Worm (Caenorhabditis elegans) whole organism, dauer: ENCODE measurements around the gene tbc-17.

ENCODE experiments used
- unc-62 ChIP-seq: sonication (generic microtip); optimal IDR thresholded peaks from 2 replicates; lab custom pipeline; 2017; ENCODE audit warnings: missing biosample characterization, missing genetic modification reagents, missing genetic modification characterization

tbc-17 gene

DNA sequence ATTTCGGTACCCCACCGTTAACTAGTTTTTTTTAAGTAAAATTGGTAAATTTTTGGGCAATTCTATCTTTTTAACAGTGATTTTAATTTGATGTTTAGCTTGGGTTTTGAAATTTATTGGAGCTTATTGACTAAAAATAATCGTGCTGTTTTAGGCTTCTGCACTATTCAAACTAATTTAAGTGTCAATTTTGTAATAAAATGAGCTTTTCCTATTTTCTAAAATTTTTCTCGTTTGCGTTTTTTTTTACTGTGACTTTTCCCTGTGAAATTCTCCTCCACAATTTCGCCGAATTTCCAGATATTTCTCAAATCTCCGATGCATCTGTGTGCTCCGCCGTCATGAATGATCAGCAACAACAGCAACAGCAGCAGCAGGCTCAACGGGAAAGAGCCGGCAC, at the start of gene tbc-17:
tbc-17 (plus strand) TSS at position 301 of the 400 bp plus-strand sequence.
- TF ChIP-seq unc-62 (GFP tag; lab: Kevin White, UChicago): no peak

DNA sequence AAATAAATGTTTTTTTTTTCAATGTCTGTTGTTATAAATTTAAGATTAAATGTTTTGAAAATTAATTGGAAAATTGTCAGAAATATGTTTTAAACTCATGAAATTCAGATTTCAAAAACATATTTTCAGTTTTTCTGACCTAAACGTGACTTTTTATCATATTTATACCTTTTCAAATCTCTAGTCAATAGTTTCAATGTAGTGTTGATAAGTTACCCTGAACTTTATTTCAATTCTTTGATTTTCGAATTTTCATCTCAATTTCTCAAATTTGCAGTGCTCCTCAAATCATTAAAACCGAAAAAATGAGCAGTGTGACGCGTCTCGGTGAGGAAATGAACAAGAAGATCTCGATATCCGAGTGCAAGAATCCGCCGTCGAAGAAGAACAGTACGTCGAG, 39.8 kb upstream of the tbc-17 start, which contains the start of gene rgs-4:
rgs-4 (plus strand) TSS at position 301 of the 400 bp plus-strand sequence.
- TF ChIP-seq unc-62 (GFP tag; lab: Kevin White, UChicago): no peak

DNA sequence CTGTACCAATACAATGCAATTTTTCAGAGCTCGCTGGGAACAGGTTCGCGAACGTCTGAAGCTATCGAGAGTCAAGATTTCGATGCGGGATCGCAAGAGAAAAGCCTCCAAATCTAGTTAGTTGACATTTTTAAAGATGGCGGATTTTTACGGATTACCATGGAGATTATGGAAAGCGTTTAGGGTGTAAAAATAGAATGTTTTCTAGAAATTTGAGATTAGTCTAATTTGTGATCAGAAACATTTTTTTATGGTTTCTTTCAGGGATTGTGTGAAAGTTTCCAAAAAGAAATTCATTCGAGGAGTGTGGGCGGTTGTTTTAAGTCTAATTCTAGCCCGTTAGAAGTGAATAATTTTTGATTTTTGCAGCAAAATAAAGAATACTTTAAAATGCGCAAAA, 38.4 kb upstream of the tbc-17 start:
- no peak for TF ChIP-seq unc-62 (GFP tag; lab: Kevin White, UChicago)

DNA sequence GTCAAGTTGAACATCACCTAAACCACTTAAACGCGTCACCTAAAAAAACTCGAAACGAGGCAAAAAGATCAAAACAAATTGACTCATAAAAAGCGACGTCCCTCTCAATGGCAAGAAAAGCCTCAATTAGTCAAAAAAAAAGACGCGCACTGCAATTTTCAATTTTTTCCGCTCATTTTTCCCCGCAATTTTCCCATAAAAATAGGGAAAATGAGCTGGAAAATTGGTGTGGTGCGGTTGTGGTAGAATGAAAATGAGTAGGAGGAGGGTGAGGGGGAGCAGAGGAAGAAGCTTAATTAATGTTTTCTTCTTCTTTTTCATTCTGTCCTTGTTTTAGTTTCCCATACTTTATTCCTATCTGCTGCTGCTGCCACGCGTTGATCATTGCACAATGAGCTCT, 36.6 kb upstream of the tbc-17 start:
- TF ChIP-seq unc-62 (GFP tag; lab: Kevin White, UChicago): no peak

DNA sequence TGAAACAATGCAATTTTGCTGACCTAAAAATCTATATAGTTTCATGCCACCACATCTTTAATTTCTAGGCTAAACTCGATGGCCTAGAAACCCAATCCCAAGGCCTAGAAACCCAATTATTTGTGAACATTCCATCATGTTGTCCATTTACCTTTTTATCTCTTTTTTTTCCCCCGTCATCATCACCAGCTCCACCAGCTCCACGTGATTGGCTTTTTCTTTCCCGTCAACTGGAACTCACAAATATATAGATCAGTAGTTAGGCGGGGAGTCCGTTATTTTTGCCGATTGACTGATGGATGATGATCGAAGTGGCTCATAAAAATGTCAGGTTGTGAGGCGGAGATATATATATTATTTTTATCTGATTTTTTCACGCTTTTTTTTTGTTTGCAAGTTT, 35.8 kb upstream of the tbc-17 start:
- TF ChIP-seq unc-62 (GFP tag; lab: Kevin White, UChicago): no peak

DNA sequence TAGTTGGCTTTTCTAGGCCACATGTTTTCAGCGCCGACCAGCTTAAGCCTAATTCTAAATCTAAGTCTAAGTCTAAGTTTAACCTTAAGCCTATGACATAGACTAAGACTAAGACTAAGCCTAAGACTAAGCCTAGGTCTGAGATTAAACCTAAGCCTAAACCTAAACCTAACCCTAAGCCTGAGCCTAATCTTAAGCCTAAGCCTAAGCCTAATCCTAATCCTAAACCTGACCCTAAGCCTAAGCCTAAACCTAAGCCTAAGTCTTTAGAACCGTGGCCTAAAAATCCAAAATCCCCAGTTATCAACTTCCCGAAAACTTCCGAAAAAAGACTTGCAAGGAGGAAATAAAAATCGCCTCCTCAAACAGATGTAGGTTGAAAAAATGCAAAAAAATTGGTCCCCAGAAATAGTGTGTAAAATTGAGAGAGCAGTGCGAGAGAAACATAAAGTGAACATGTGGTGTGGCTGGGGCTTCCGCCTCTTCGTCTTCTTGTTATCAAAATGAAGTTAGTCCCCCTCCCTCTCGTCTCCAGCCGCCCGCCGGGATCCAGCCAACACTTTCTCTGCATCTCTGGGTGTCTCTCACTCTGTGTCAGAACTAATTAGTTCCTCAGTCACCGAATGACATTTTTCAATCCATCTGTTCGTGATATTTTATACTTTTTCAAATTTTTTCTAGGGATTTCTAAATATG, 34.4 kb upstream of the tbc-17 start:
- no peak for TF ChIP-seq unc-62 (GFP tag; lab: Kevin White, UChicago)

DNA sequence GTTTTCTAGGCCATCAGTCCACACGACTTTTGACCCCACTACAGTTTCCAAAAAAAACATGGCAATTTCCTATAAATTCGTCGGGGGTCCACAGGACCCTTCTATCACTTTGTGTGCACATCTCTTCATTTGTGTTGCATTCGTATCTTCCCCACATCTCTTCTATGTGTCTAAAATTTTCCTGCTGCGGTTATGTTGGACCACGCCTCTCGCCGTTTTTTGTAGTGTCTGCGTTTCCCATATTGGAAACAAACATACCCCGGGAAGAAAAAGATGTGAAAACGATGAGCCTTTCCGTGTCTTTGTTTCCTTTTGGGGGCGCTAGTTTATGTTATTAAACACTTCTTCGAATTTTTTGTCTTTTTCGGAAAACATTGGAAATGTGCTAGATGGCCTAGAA, 32.3 kb upstream of the tbc-17 start:
- no peak for TF ChIP-seq unc-62 (GFP tag; lab: Kevin White, UChicago)

DNA sequence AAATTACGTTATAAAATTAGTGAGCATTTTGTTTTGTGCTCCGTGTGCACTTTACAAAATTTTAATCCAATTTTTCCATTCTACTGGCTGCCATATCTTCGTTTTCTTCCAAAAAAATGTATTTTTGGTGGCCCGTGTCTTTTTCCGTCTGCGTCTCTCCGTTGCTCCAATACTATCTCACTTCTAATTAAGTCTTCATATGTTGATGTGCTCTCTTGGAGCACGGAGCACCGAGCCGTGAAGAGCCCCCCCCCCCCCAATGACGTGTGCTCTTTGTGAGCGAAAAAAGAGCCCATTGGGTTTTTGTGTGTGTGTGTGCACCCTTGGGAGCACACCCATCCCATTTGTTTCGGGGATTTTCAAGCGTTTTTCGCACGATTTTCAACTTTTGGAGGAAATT, 29.2 kb upstream of the tbc-17 start:
- TF ChIP-seq unc-62 (GFP tag; lab: Kevin White, UChicago): no peak

DNA sequence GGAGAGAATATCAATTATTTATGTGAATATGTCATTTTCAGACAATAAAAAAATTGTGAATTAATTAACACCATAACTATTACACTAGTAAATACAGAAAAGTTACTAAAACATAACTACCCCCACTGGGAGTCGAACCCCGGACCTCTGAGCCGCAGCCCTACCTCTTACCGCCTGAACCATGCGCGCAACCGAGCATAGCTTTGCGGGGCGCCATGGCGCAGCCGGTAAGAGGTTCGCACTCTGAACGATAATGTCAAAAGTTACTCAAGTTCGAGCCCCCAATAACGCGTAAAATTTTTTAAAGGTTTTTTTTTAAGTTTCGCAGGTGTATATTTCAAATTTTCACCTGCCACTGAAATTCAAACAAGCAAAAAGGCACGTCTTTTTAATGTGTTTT, 28.2 kb upstream of the tbc-17 start:
- no peak for TF ChIP-seq unc-62 (GFP tag; lab: Kevin White, UChicago)

DNA sequence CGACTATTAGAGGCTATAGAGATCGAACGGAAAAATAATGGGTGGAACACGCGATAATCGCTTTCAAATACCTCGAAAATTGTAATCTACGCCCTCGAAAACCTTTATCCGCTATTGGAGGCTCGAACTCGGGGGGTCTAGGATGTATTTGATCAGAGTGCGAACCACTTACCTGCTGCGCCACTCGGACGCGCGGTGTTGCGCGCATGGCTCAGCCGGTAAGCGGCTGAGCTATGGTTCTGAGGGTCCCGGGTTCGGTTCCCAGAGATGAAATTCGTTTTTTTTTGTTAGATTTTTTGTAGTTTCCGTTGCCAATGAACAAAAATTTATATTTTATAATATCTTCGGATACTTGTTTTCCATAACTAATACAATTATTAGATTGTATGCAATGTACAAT, 26.1 kb upstream of the tbc-17 start:
- TF ChIP-seq unc-62 (GFP tag; lab: Kevin White, UChicago): no peak

DNA sequence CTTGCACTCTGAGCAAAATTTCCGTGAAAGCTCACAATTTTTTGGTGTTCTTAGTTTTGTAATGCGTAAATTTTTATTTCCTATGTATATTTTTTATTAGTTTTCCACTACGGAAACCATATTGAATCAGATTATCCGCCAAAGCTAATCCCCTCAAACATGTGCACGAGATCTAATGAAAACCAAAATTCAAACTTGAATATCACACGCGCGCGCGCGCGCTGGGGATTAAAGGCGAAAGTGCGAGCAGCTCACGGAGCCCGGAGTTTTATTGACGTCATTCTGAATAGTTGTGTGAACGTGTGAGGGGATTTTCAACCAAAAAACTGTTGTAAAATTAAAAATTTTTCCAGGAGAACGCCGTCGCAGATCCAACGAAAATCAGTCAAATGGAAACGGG, 25.3 kb upstream of the tbc-17 start:
- TF ChIP-seq unc-62 (GFP tag; lab: Kevin White, UChicago): no peak

DNA sequence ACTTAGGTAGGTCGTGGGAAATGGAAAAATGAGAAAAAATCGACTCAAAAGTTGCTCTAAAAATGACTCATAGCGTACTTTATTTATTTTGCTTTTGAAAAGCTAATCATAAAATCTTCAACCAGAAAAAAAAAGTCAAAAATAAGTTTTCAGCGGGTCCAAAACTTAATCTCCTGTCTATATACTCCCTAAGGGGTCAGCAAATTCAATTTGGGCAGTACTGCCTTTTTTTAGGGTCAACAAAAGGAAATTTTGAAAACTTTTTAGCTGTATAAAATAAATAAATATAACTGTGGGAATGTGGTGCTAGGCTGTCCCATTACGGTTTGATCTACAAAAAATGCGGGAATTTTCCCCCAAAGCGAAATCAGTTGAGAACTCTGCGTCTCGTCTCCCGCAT, 24.9 kb upstream of the tbc-17 start:
- no peak for TF ChIP-seq unc-62 (GFP tag; lab: Kevin White, UChicago)

DNA sequence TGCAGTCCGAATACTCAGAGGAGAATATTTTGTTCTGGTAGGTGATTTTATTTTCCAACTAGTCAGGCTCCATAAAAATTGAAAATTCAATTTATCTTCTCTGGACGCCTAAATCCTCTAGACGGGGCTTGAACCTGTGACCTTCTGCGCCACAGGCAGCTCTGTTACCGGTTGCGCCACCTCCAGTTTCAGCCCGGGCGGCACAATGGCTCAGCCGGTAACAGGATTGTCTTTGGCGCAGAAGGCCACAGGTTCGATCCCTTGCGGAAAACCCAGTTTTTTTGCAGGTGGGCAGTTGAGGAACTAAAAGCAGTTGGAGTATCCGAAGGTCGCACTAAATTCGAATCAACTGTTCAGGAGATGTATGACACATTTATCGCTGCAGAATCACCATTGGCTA, 24.3 kb upstream of the tbc-17 start:
- TF ChIP-seq unc-62 (GFP tag; lab: Kevin White, UChicago): no peak

DNA sequence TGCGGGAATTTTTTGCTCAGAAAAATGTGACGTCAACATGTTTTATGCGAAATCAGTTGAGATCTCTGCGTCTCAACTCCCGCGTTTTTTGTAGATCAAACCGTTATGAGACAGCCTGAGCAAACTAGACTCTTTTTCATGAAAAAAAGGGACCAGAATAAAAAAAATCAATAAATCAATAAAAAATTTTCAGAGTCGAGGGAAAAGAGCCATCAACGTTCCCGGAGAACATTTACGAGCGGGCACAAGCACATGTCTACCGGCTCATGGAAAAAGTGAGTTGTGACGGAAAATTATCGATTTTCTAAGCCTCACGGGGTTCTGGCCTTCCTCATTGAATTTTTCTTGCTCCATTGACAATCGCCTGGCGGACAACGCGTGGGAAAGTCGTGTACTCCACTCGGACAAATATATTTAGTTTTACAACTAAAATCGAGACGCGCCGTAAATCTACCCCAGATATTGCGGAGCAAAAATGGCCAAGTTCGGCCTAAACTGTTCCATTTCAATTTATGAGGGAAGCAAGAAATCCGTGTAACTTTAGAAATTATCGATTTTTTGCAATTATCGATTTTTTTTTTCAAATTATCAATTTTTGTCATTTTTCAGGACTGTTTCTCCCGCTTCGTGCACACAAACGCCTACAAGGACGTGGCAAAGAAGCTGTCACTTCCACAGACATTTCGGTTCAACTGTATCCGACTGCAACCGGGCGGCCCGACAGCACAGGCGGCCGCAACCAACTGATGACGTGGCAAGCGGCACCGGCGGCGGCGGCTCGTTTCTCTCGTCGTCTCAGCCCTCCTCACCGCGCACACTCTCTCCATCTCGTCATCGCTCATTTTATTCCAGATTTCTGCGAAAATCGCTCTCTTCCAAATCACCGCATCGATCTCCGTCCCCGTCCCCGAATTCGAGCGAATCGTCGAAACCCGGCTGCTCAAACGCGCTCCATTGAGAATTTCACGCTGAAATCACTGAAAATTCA, 23.0 kb upstream of the tbc-17 start:
- no peak for TF ChIP-seq unc-62 (GFP tag; lab: Kevin White, UChicago)

DNA sequence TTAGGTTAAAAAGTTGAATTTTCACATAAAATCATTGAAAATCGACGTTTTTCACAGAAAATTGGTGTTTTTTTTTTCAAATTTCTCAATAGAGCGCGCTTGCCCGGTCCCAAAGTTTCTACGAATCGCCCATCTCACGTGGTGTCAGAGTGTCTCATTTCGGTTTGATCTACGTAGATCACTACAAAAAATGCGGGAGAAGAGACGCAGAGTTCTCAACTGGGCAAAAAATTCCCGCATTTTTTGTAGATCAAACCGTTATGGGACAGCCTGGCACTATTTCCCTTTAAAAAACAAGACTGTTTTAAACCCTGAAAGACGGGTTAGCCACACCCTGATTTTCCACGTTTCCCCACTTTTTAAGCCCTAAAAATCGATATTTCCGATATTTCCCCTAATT, 22.3 kb upstream of the tbc-17 start:
- TF ChIP-seq unc-62 (GFP tag; lab: Kevin White, UChicago): no peak

DNA sequence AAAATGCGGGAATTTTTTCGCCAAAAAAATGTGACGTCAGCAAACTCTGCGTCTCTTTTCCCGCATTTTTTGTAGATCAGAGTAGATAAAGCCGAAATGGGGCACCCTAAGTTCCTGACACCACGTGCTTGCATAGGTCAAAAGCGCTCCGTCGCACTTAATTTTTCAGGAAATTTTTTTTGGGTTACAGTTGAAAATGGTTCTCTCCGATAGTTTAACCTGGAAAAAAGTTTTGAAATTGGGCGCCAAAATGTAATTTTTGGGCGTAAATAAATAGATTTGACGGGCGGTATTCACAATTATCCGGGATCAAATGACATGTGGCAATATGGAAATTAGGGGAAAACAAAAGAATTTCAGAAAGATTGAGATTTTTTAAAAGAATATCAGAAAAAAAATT, 21.7 kb upstream of the tbc-17 start:
- TF ChIP-seq unc-62 (GFP tag; lab: Kevin White, UChicago): no peak
